Worm (Caenorhabditis elegans): ENCODE results near the gene F36H12.10.
"Not testable (repeated sequence)": the region's sequence is repeated elsewhere in the genome, so short reads cannot be mapped to it uniquely, and the experiment has no call there.

Gene F36H12.10

ce11 chrIV:5218496-5218895, 36.1 kb downstream of the F36H12.10 start, which contains the start of gene nsph-4.2:
Gene nsph-4.2, plus strand, starts transcription at chrIV:5218796.
- not testable (repeated sequence) for TF ChIP-seq ets-5 (GFP tag; IDR thresholded peaks at IDR 0.05); ceh-82 (tag; optimal IDR thresholded peaks at IDR 0.05); fkh-8 (tag; optimal IDR thresholded peaks at IDR 0.05)

- no peak for TF ChIP-seq skn-1 (tag; optimal IDR thresholded peaks at IDR 0.05)
- TF ChIP-seq mdl-1 (tag; optimal IDR thresholded peaks at IDR 0.05), result no peak
- TF ChIP-seq lin-14 (GFP tag; optimal IDR thresholded peaks at IDR 0.05), result peak; percentile 33
- TF ChIP-seq nhr-85 (tag), result no peak
- TF ChIP-seq blmp-1 (tag; optimal IDR thresholded peaks at IDR 0.05), result peak; percentile 48
- peak in 2 of 6 experiments; percentile 17 to 22 for TF ChIP-seq elt-3 (tag; optimal IDR thresholded peaks at IDR 0.05)
- TF ChIP-seq ama-1 (optimal IDR thresholded peaks at IDR 0.05), result no peak
- TF ChIP-seq ztf-11 (tag; optimal IDR thresholded peaks at IDR 0.05), result no peak
- no peak for TF ChIP-seq ztf-4 (tag; optimal IDR thresholded peaks at IDR 0.05)
- TF ChIP-seq alr-1 (tag; optimal IDR thresholded peaks at IDR 0.05; ENCODE audit: borderline replicate concordance), result no peak
Observed at ce11 chrIV:5216349-5216748, 38.2 kb downstream of the F36H12.10 start.

ce11 chrIV:5215092-5215491, 39.5 kb downstream of the F36H12.10 start, which contains the start of gene Y59E9AL.4:
Gene Y59E9AL.4, minus strand, starts transcription at chrIV:5215192.
- no peak for TF ChIP-seq lin-14 (GFP tag; optimal IDR thresholded peaks at IDR 0.05)
- TF ChIP-seq nhr-47 (tag; optimal IDR thresholded peaks at IDR 0.05), result no peak
- no peak for TF ChIP-seq ets-5 (GFP tag; IDR thresholded peaks at IDR 0.05)
- no peak for TF ChIP-seq ceh-8 (GFP tag; optimal IDR thresholded peaks at IDR 0.05)
- TF ChIP-seq snpc-4 (tag; optimal IDR thresholded peaks at IDR 0.05), result no peak
- TF ChIP-seq fkh-4 (tag; optimal IDR thresholded peaks at IDR 0.05; ENCODE audit: borderline replicate concordance), result no peak

ce11 chrIV:5210606-5211005, 44.0 kb downstream of the F36H12.10 start:
- TF ChIP-seq lin-13 (GFP tag; optimal IDR thresholded peaks at IDR 0.05) (no peak), irx-1 (tag; optimal IDR thresholded peaks at IDR 0.05) (no peak), lin-14 (GFP tag; optimal IDR thresholded peaks at IDR 0.05) (no peak), ces-1 (GFP tag; optimal IDR thresholded peaks at IDR 0.05) (no peak), unc-98 (GFP tag; IDR thresholded peaks at IDR 0.05) (no peak), C16A3.4 (tag; optimal IDR thresholded peaks at IDR 0.05) (no peak), F16B12.6 (tag; optimal IDR thresholded peaks at IDR 0.05) (no peak), ztf-11 (tag; optimal IDR thresholded peaks at IDR 0.05) (no peak), pax-3 (tag; optimal IDR thresholded peaks at IDR 0.05) (no peak), jun-1 (tag; optimal IDR thresholded peaks at IDR 0.05) (no peak), fkh-10 (GFP tag; optimal IDR thresholded peaks at IDR 0.05) (no peak), hlh-17 (GFP tag; optimal IDR thresholded peaks at IDR 0.05; ENCODE audit: borderline replicate concordance) (no peak), nhr-90 (tag; optimal IDR thresholded peaks at IDR 0.05; ENCODE audit: poor library complexity) (no peak), ceh-82 (tag; optimal IDR thresholded peaks at IDR 0.05) (no peak)

- TF ChIP-seq C04F5.9 (tag; optimal IDR thresholded peaks at IDR 0.05) (peak; percentile 41), ztf-4 (tag; optimal IDR thresholded peaks at IDR 0.05) (no peak), nhr-84 (tag; optimal IDR thresholded peaks at IDR 0.05) (no peak), fkh-8 (tag; optimal IDR thresholded peaks at IDR 0.05) (peak; percentile 55), unc-86 (tag; optimal IDR thresholded peaks at IDR 0.05) (peak; percentile 56), lir-3 (tag; optimal IDR thresholded peaks at IDR 0.05; ENCODE audit: poor library complexity) (no peak), skn-1 (tag; optimal IDR thresholded peaks at IDR 0.05) (peak; percentile 70), dsc-1 (tag; optimal IDR thresholded peaks at IDR 0.05) (peak; percentile 51), elt-3 (tag; optimal IDR thresholded peaks at IDR 0.05) (peak in 2 of 6 experiments; percentile 37 to 40), ceh-88 (GFP tag; IDR thresholded peaks at IDR 0.05) (peak; percentile 35; the same call in 1 of the 2 replicates), nhr-11 (tag; optimal IDR thresholded peaks at IDR 0.05) (peak; percentile 54), nhr-47 (tag; optimal IDR thresholded peaks at IDR 0.05) (peak; percentile 85), elt-2 (tag; optimal IDR thresholded peaks at IDR 0.05) (peak; percentile 15), mab-9 (GFP tag; IDR thresholded peaks at IDR 0.05) (no peak), snu-23 (GFP tag; optimal IDR thresholded peaks at IDR 0.05) (peak; percentile 84), unc-130 (tag; optimal IDR thresholded peaks at IDR 0.05) (peak; percentile 89), grh-1 (GFP tag; IDR thresholded peaks at IDR 0.05) (peak; percentile 65), nhr-237 (tag; optimal IDR thresholded peaks at IDR 0.05) (no peak), lin-39 (tag; optimal IDR thresholded peaks at IDR 0.05) (peak; percentile 13), lin-14 (GFP tag; optimal IDR thresholded peaks at IDR 0.05) (peak; percentile 73), ceh-82 (tag; optimal IDR thresholded peaks at IDR 0.05) (peak; percentile 39 to 90 (median 68)), irx-1 (tag; optimal IDR thresholded peaks at IDR 0.05) (peak; percentile 61), fos-1 (tag; optimal IDR thresholded peaks at IDR 0.05) (peak; percentile 57), nhr-19 (GFP tag; conservative IDR thresholded peaks at IDR 0.05) (peak; percentile 53), jun-1 (tag; optimal IDR thresholded peaks at IDR 0.05) (peak; percentile 60)
Observed at ce11 chrIV:5209390-5209789, 45.2 kb downstream of the F36H12.10 start, which contains the start of the genes Y59E9AL.36 and nbet-1. Gene Y59E9AL.36, minus strand, starts transcription at chrIV:5209481. Gene nbet-1, plus strand, starts transcription at chrIV:5209501.
